Worm (Caenorhabditis elegans) whole organism, L4 larva: ENCODE results near the gene ZK686.5.

ENCODE experiments used
- D1046.2 ChIP-seq: fragments of 200-800 bp; sonication (Bioruptor generic); IDR thresholded peaks from 2 replicates; pipeline ENCODE4 v1.3.6; 2022; ENCODE audit warnings: missing genetic modification characterization, missing compliant biosample characterization
- Y105C5A.15 ChIP-seq: fragments of 200-800 bp; sonication (Bioruptor generic); IDR thresholded peaks from 2 replicates; pipeline ENCODE4 v1.3.6; 2022; ENCODE audit warnings: missing genetic modification characterization, missing compliant biosample characterization
- Y48G9A.11 ChIP-seq: fragments of 200-800 bp; sonication (Bioruptor generic); IDR thresholded peaks from 2 replicates; pipeline ENCODE4 v1.3.6; 2022; ENCODE audit warnings: missing genetic modification reagents, missing genetic modification characterization, missing compliant biosample characterization
- Y75B8A.6 ChIP-seq: fragments of 200-800 bp; sonication (Bioruptor generic); IDR thresholded peaks from 2 replicates; pipeline ENCODE4 v1.3.6; 2022; ENCODE audit warnings: missing genetic modification reagents, missing genetic modification characterization, missing compliant biosample characterization
- aha-1 ChIP-seq: fragments of 150-350 bp; peaks from one replicate; lab custom pipeline; 2014; ENCODE audit warnings: missing biosample characterization, missing genetic modification characterization
- arid-1 ChIP-seq: fragments of 200-800 bp; sonication (Bioruptor generic); conservative IDR thresholded peaks from 2 replicates; pipeline ENCODE4 v1.3.6; 2022; ENCODE audit warnings: missing genetic modification reagents, missing genetic modification characterization, missing compliant biosample characterization
- ces-1 ChIP-seq: fragments of 150-350 bp; sonication (generic microtip); optimal IDR thresholded peaks from 4 replicates; lab custom pipeline; 2014; ENCODE audit warnings: missing biosample characterization, missing genetic modification reagents, missing genetic modification characterization
- ctbp-1 ChIP-seq: fragments of 200-800 bp; sonication (Bioruptor generic); IDR thresholded peaks from 2 replicates; pipeline ENCODE4 v1.3.6; 2022; ENCODE audit warnings: missing genetic modification reagents, missing genetic modification characterization, missing compliant biosample characterization
- daf-16 ChIP-seq, 3 experiments: sonication (generic microtip); optimal IDR thresholded peaks; 2 replicates each; lab custom pipeline; 2016 to 2017; ENCODE audit warnings: missing genetic modification characterization in 3 of 3, missing genetic modification reagents in 3 of 3, mild to moderate bottlenecking in 2 of 3, missing compliant biosample characterization in 2 of 3, missing biosample characterization in 1 of 3, moderate library complexity in 1 of 3
- daf-19 ChIP-seq: fragments of 200-800 bp; sonication (Bioruptor generic); conservative IDR thresholded peaks from 2 replicates; pipeline ENCODE4 v1.3.6; 2022; ENCODE audit warnings: missing genetic modification characterization, missing compliant biosample characterization
- daf-8 ChIP-seq: fragments of 200-800 bp; sonication (Bioruptor generic); IDR thresholded peaks from 2 replicates; pipeline ENCODE4 v1.3.6; 2022; ENCODE audit warnings: missing genetic modification characterization, missing compliant biosample characterization
- dmd-8 ChIP-seq: fragments of 200-800 bp; sonication (Bioruptor generic); IDR thresholded peaks from 2 replicates; pipeline ENCODE4 v1.3.6; 2022; ENCODE audit warnings: missing genetic modification characterization, missing compliant biosample characterization
- duxl-1 ChIP-seq: sonication (generic microtip); optimal IDR thresholded peaks from 2 replicates; lab custom pipeline; 2016; ENCODE audit warnings: mild to moderate bottlenecking, missing genetic modification characterization, moderate library complexity, missing compliant biosample characterization; ENCODE audit not compliant: poor library complexity
- dve-1 ChIP-seq: sonication (generic microtip); optimal IDR thresholded peaks from 2 replicates; lab custom pipeline; 2017; ENCODE audit warnings: antibody characterized with exemption, mild to moderate bottlenecking, missing genetic modification characterization, missing compliant biosample characterization; ENCODE audit not compliant: insufficient read depth
- egl-27 ChIP-seq: sonication (generic microtip); optimal IDR thresholded peaks from 3 replicates; lab custom pipeline; 2017; ENCODE audit warnings: missing biosample characterization, missing genetic modification reagents, missing genetic modification characterization
- gei-8 ChIP-seq: fragments of 200-800 bp; sonication (Bioruptor generic); optimal IDR thresholded peaks from 2 replicates; lab custom pipeline; 2018; ENCODE audit warnings: mild to moderate bottlenecking, missing genetic modification characterization, missing compliant biosample characterization
- hif-1 ChIP-seq, 2 experiments: sonication (generic microtip); optimal IDR thresholded peaks; 2 replicates each; lab custom pipeline; 2016 to 2017; ENCODE audit warnings: missing compliant biosample characterization in 2 of 2, missing genetic modification characterization in 2 of 2, missing genetic modification reagents in 2 of 2, missing genotype in 2 of 2, mild to moderate bottlenecking in 1 of 2
- hlh-11 ChIP-seq: fragments of 200-800 bp; sonication (Bioruptor generic); optimal IDR thresholded peaks from 2 replicates; lab custom pipeline; 2018; ENCODE audit warnings: mild to moderate bottlenecking, missing genetic modification characterization, missing compliant biosample characterization
- lin-29 ChIP-seq: fragments of 200-800 bp; sonication (Bioruptor generic); IDR thresholded peaks from 2 replicates; pipeline ENCODE4 v1.3.6; 2022; ENCODE audit warnings: missing genetic modification reagents, missing genetic modification characterization, missing compliant biosample characterization
- lsy-2 ChIP-seq, 2 experiments: fragments of 150-350 bp in 1 of 2; sonication (generic microtip) in 1 of 2; optimal IDR thresholded peaks; 2 replicates each; lab custom pipeline; 2014 to 2017; ENCODE audit warnings: missing biosample characterization in 2 of 2, missing genetic modification characterization in 2 of 2
- madf-5 ChIP-seq, 2 experiments: fragments of 200-800 bp; sonication (Bioruptor generic); IDR thresholded peaks; 2 replicates each; pipeline ENCODE4 v1.3.6; 2022; ENCODE audit warnings: missing compliant biosample characterization in 2 of 2, missing genetic modification characterization in 2 of 2
- mdt-29 ChIP-seq: fragments of 200-800 bp; sonication (Bioruptor generic); IDR thresholded peaks from 2 replicates; pipeline ENCODE4 v1.3.6; 2022; ENCODE audit warnings: missing genetic modification reagents, missing genetic modification characterization, missing compliant biosample characterization
- mxl-3 ChIP-seq: fragments of 200-800 bp; sonication (Bioruptor generic); optimal IDR thresholded peaks from 2 replicates; lab custom pipeline; 2018; ENCODE audit warnings: mild to moderate bottlenecking, missing genetic modification characterization, missing compliant biosample characterization
- nhr-6 ChIP-seq: fragments of 150-350 bp; optimal IDR thresholded peaks from 2 replicates; lab custom pipeline; 2014; ENCODE audit warnings: missing biosample characterization, missing genetic modification characterization
- nhr-76 ChIP-seq: fragments of 150-350 bp; optimal IDR thresholded peaks from 2 replicates; lab custom pipeline; 2014; ENCODE audit warnings: missing biosample characterization, missing genetic modification characterization
- nhr-77 ChIP-seq: fragments of 150-350 bp; optimal IDR thresholded peaks from 2 replicates; lab custom pipeline; 2014; ENCODE audit warnings: missing biosample characterization, missing genetic modification characterization
- pqm-1 ChIP-seq: sonication (generic microtip); optimal IDR thresholded peaks from 2 replicates; lab custom pipeline; 2017; ENCODE audit warnings: missing biosample characterization, missing genetic modification characterization
- skn-1 ChIP-seq: fragments of 150-350 bp; optimal IDR thresholded peaks from 2 replicates; lab custom pipeline; 2014; ENCODE audit warnings: missing biosample characterization, missing genetic modification characterization
- snpc-1.2 ChIP-seq: fragments of 200-800 bp; sonication (Bioruptor generic); IDR thresholded peaks from 2 replicates; pipeline ENCODE4 v1.3.6; 2022; ENCODE audit warnings: missing genetic modification reagents, missing genetic modification characterization, missing compliant biosample characterization
- snpc-4 ChIP-seq: fragments of 150-350 bp; optimal IDR thresholded peaks from 2 replicates; lab custom pipeline; 2014; ENCODE audit warnings: missing biosample characterization, missing genetic modification characterization
- unc-62 ChIP-seq, 3 experiments: fragments of 150-350 bp in 1 of 3; sonication (generic microtip); optimal IDR thresholded peaks in 2 of 3; peaks in 1 of 3; 1 replicate in 1 of 3; 2 replicates in 2 of 3; lab custom pipeline; 2014 to 2017; ENCODE audit warnings: missing biosample characterization in 3 of 3, missing genetic modification characterization in 3 of 3, missing genetic modification reagents in 3 of 3, missing genotype in 1 of 3
- vab-7 ChIP-seq: fragments of 200-800 bp; sonication (Bioruptor generic); IDR thresholded peaks from 2 replicates; pipeline ENCODE4 v1.3.6; 2022; ENCODE audit warnings: missing genetic modification reagents, missing genetic modification characterization, missing compliant biosample characterization
- zip-11 ChIP-seq: fragments of 200-800 bp; sonication (Bioruptor generic); IDR thresholded peaks from 2 replicates; pipeline ENCODE4 v1.3.6; 2022; ENCODE audit warnings: missing genetic modification characterization, missing compliant biosample characterization

Gene ZK686.5

DNA sequence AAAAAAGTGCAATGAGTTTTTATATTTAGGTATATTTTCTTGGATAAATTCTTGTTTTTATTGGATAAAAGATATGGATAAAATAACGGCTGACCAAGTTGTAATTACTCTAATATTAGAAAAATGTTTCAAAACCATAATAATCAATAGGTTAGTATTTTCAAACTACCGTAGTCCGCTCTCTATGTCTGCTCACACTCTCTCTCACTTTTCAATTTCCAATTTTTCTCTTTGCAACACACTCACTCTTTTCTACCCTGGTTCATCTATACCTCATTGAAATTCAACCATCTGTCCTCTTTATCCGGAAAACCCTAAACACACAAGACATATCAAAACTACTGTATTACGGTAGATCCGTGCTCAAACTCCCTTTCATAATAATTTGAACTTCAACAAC, 12.0 kb upstream of the ZK686.5 start:
- TF ChIP-seq egl-27 (tag; lab: Kevin White, UChicago) (no peak), mxl-3 (no peak), dve-1 (tag; lab: Kevin White, UChicago) (no peak), dmd-8 (no peak), Y48G9A.11 (GFP tag; lab: Robert Waterston, UW) (no peak), snpc-1.2 (GFP tag; lab: Robert Waterston, UW) (no peak), zip-11 (GFP tag; lab: Robert Waterston, UW) (no peak), madf-5 (GFP tag; IDR thresholded peaks at IDR 0.05; lab: Robert Waterston, UW) (no peak), D1046.2 (GFP tag; lab: Robert Waterston, UW) (no peak), vab-7 (no peak)

DNA sequence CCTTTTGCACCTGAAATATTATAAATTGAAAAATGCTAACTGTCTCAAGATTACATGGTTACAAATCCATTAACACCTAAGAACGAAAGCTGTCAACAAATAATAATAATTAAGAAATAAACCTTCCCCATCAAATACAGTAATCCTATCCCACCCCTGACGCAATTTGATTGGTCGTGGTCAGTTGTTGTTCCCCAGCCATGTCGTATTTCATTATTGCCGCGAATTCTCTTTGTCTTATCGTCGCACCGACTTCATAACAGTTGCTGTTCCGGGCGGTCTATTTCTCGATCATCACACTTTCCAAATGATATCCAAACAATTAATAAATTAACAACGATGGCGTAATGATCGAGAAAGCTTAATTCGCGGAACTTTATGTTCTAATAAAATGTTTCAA, 11.2 kb upstream of the ZK686.5 start:
- no peak for TF ChIP-seq arid-1 (GFP tag; lab: Robert Waterston, UW)
- TF ChIP-seq nhr-77 (tag; lab: Kevin White, UChicago): no peak
- peak in 1 of 2 experiments; percentile 23 for TF ChIP-seq daf-16 (GFP tag; optimal IDR thresholded peaks at IDR 0.05; lab: Kevin White, UChicago)
- TF ChIP-seq daf-16 (tag; optimal IDR thresholded peaks at IDR 0.05; lab: Kevin White, UChicago): no peak
- TF ChIP-seq lsy-2 (tag; optimal IDR thresholded peaks at IDR 0.05; lab: Kevin White, UChicago): peak in 1 of 2 experiments; percentile 74
- no peak for TF ChIP-seq Y105C5A.15

DNA sequence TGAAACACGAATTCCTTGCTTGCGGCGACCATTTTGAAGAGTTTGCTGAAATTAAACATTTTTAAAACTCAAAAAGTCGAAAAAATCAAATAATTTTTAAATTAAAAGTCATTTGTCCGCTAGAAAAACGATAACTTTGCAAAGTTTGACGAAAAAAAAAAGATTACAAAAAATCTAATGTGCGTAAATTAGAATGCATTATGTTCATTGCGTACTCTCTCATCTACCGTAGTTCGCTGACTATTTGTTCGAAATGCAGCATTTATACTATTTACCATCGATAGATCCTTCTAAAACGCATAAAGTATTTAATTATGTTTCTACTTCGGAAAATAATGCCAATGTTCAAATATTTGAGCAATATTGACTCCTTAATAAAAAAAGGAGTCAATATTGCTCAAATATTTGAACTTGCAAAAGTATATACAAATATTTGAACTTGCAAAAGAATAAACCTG, 8.7 kb upstream of the ZK686.5 start, which contains the start of gene bath-15:
TSS of gene bath-15 (minus strand) at position 51 of the 458 bp plus-strand sequence.
- peak in 1 of 2 experiments; percentile 77 for TF ChIP-seq unc-62 (GFP tag; optimal IDR thresholded peaks at IDR 0.05 in 1 of 2; lab: Kevin White, UChicago)
- no peak for TF ChIP-seq unc-62 (tag; optimal IDR thresholded peaks at IDR 0.05; lab: Kevin White, UChicago)
- no peak for TF ChIP-seq skn-1
- TF ChIP-seq snpc-4 (tag; lab: Kevin White, UChicago): no peak
- no peak for TF ChIP-seq pqm-1 (tag; lab: Kevin White, UChicago)
- no peak for TF ChIP-seq daf-19 (GFP tag; lab: Robert Waterston, UW)
- no peak for TF ChIP-seq hif-1 (tag; optimal IDR thresholded peaks at IDR 0.05; lab: Kevin White, UChicago)
- TF ChIP-seq mdt-29 (GFP tag; lab: Robert Waterston, UW): no peak

DNA sequence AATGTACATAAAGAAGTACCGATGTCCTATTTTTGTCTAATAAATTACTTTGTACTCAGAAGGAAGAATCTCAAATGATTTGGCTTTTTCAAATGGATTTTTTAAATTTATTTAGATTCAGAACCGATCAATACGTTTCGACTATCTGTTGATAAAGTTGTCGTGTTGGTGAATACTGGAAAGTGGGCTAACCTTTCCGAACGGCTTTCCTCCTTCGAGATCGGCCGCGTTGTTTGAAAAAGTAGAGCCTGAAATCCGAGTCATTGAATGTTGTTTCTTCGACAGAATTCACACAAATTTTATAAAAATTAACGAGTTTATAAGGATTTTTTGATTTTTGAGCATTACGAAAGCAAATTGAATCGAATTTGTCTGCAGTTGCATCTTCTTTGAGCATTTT, 6.5 kb upstream of the ZK686.5 start:
- 0 out of 2 replicates have a peak, but pooled peaks have one; percentile 13 for TF ChIP-seq ctbp-1 (GFP tag; lab: Robert Waterston, UW)
- no peak for TF ChIP-seq ces-1 (GFP tag; lab: Kevin White, UChicago)
- TF ChIP-seq aha-1 (tag; lab: Kevin White, UChicago): peak; percentile 57

DNA sequence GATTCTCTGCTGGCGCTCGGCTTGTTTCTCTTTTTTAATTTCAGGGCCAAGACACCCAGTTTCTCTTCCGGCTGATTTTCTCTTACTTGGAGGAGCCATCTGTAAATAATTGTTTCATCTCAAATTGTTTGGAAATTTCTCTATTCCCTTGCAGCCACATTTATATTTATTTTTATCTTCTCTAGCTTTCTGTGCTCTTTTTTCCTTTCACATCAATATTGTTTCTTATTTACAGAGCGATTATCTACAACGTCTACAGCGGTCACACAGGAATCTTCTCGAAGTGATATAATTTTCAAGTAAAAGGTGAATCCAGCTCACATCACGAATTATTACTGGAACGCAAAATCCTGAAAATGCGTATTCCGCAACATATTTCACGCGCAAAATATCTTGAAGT, 5.6 kb upstream of the ZK686.5 start, which contains the start of the genes ZK686.6 and ZK686.1:
TSS of gene ZK686.6 (minus strand) at position 101 of the 400 bp plus-strand sequence.
TSS of gene ZK686.1 (plus strand) at position 234 of the 400 bp plus-strand sequence.
- TF ChIP-seq nhr-6 (tag; lab: Kevin White, UChicago) (no peak), hlh-11 (tag; lab: Kevin White, UChicago) (no peak), madf-5 (GFP tag; IDR thresholded peaks at IDR 0.05; lab: Robert Waterston, UW) (no peak), lin-29 (GFP tag; lab: Robert Waterston, UW) (no peak), duxl-1 (tag; lab: Kevin White, UChicago) (no peak), mxl-3 (no peak), gei-8 (GFP tag; lab: Kevin White, UChicago) (no peak), nhr-76 (tag; lab: Kevin White, UChicago) (no peak), Y75B8A.6 (GFP tag; lab: Robert Waterston, UW) (no peak), vab-7 (no peak), zip-11 (GFP tag; lab: Robert Waterston, UW) (no peak), daf-8 (GFP tag; lab: Robert Waterston, UW) (no peak)
